Worm (Caenorhabditis elegans) whole organism, L2 larva: ENCODE measurements around the gene H14A12.3.
"Not testable (repeated sequence)": the region's sequence is repeated elsewhere in the genome, so short reads cannot be mapped to it uniquely, and the experiment has no call there.

ENCODE experiments used
- C34F6.9 ChIP-seq: fragments of 150-350 bp; optimal IDR thresholded peaks from 2 replicates; lab custom pipeline; 2014; ENCODE audit warnings: missing biosample characterization, missing genetic modification characterization
- F13H6.1 ChIP-seq: sonication (generic microtip); optimal IDR thresholded peaks from 2 replicates; lab custom pipeline; 2016; ENCODE audit warnings: missing genetic modification characterization, missing compliant biosample characterization
- R02D3.7 ChIP-seq: fragments of 150-350 bp; optimal IDR thresholded peaks from 2 replicates; lab custom pipeline; 2014; ENCODE audit warnings: missing biosample characterization, missing genetic modification characterization
- Y55F3AM.14 ChIP-seq: fragments of 200-800 bp; sonication (Bioruptor generic); optimal IDR thresholded peaks from 2 replicates; lab custom pipeline; 2018; ENCODE audit warnings: mild to moderate bottlenecking, missing genetic modification characterization, missing compliant biosample characterization
- ZK546.5 ChIP-seq: sonication (generic microtip); optimal IDR thresholded peaks from 2 replicates; lab custom pipeline; 2017; ENCODE audit warnings: missing biosample characterization, missing genetic modification characterization
- alr-1 ChIP-seq: fragments of 150-350 bp; optimal IDR thresholded peaks from 2 replicates; lab custom pipeline; 2014; ENCODE audit warnings: missing biosample characterization, missing genetic modification characterization
- aly-2 ChIP-seq: fragments of 150-350 bp; optimal IDR thresholded peaks from 2 replicates; lab custom pipeline; 2014; ENCODE audit warnings: missing biosample characterization, missing genetic modification characterization
- ama-1 ChIP-seq: fragments of 150-350 bp; optimal IDR thresholded peaks from 2 replicates; lab custom pipeline; 2018; ENCODE audit warnings: inconsistent platforms
- blmp-1 ChIP-seq: sonication (generic microtip); optimal IDR thresholded peaks from 2 replicates; lab custom pipeline; 2017; ENCODE audit warnings: missing genetic modification characterization, mild to moderate bottlenecking, missing compliant biosample characterization, antibody characterized with exemption, moderate library complexity; ENCODE audit not compliant: insufficient read depth
- ceh-16 ChIP-seq: fragments of 150-350 bp; optimal IDR thresholded peaks from 2 replicates; lab custom pipeline; 2014; ENCODE audit warnings: missing biosample characterization, missing genetic modification characterization
- ceh-82 ChIP-seq: fragments of 150-350 bp; optimal IDR thresholded peaks from 2 replicates; lab custom pipeline; 2014; ENCODE audit warnings: missing biosample characterization, missing genetic modification characterization
- crh-2 ChIP-seq: sonication (generic microtip); optimal IDR thresholded peaks from 2 replicates; lab custom pipeline; 2017; ENCODE audit warnings: missing biosample characterization, missing genetic modification characterization
- dmd-4 ChIP-seq: sonication (generic microtip); optimal IDR thresholded peaks from 2 replicates; lab custom pipeline; 2017; ENCODE audit warnings: missing biosample characterization, missing genetic modification characterization
- egl-27 ChIP-seq: sonication (generic microtip); optimal IDR thresholded peaks from 3 replicates; lab custom pipeline; 2017; ENCODE audit warnings: missing biosample characterization, missing genetic modification reagents, missing genetic modification characterization
- elt-1 ChIP-seq: fragments of 150-350 bp; optimal IDR thresholded peaks from 2 replicates; lab custom pipeline; 2014; ENCODE audit warnings: missing biosample characterization, missing genetic modification characterization
- elt-3 ChIP-seq: sonication (generic microtip); optimal IDR thresholded peaks from 2 replicates; lab custom pipeline; 2017; ENCODE audit warnings: missing biosample characterization, missing genetic modification characterization
- fos-1 ChIP-seq: fragments of 150-350 bp; optimal IDR thresholded peaks from 2 replicates; lab custom pipeline; 2014; ENCODE audit warnings: missing biosample characterization, missing genetic modification characterization
- gmeb-1 ChIP-seq: fragments of 150-350 bp; optimal IDR thresholded peaks from 2 replicates; lab custom pipeline; 2014; ENCODE audit warnings: missing biosample characterization, missing genetic modification characterization
- lin-11 ChIP-seq: fragments of 150-350 bp; sonication (generic microtip); optimal IDR thresholded peaks from 2 replicates; lab custom pipeline; 2014; ENCODE audit warnings: missing biosample characterization, missing genetic modification characterization, inconsistent platforms, mixed read lengths
- lin-13 ChIP-seq: fragments of 150-350 bp; optimal IDR thresholded peaks from 2 replicates; lab custom pipeline; 2014; ENCODE audit warnings: missing biosample characterization, missing genetic modification reagents, missing genetic modification characterization
- lin-39 ChIP-seq: fragments of 150-350 bp; optimal IDR thresholded peaks from 2 replicates; lab custom pipeline; 2014; ENCODE audit warnings: missing biosample characterization, missing genetic modification reagents, missing genetic modification characterization
- lsy-2 ChIP-seq, 2 experiments: fragments of 150-350 bp in 1 of 2; sonication (generic microtip) in 1 of 2; optimal IDR thresholded peaks; 2 replicates each; lab custom pipeline; 2014 to 2017; ENCODE audit warnings: missing biosample characterization in 2 of 2, missing genetic modification characterization in 2 of 2
- mab-5 ChIP-seq: fragments of 150-350 bp; optimal IDR thresholded peaks from 2 replicates; lab custom pipeline; 2014; ENCODE audit warnings: missing biosample characterization, missing genetic modification characterization
- mbf-1 ChIP-seq: sonication (generic microtip); optimal IDR thresholded peaks from 2 replicates; lab custom pipeline; 2017; ENCODE audit warnings: missing biosample characterization, missing genetic modification characterization
- mdl-1 ChIP-seq, 2 experiments: fragments of 150-350 bp in 1 of 2; sonication (generic microtip) in 1 of 2; optimal IDR thresholded peaks; 2 replicates each; lab custom pipeline; 2017; ENCODE audit warnings: missing biosample characterization in 2 of 2, missing genetic modification characterization in 2 of 2
- nhr-10 ChIP-seq: sonication (generic microtip); optimal IDR thresholded peaks from 2 replicates; lab custom pipeline; 2017; ENCODE audit warnings: missing biosample characterization, missing genetic modification characterization
- nhr-11 ChIP-seq: fragments of 150-350 bp; optimal IDR thresholded peaks from 2 replicates; lab custom pipeline; 2014; ENCODE audit warnings: missing biosample characterization, missing genetic modification characterization
- nhr-12 ChIP-seq: fragments of 150-350 bp; optimal IDR thresholded peaks from 2 replicates; lab custom pipeline; 2014; ENCODE audit warnings: missing biosample characterization, missing genetic modification characterization
- nhr-129 ChIP-seq: fragments of 150-350 bp; optimal IDR thresholded peaks from 2 replicates; lab custom pipeline; 2014; ENCODE audit warnings: missing biosample characterization, missing genetic modification characterization
- nhr-21 ChIP-seq: fragments of 150-350 bp; optimal IDR thresholded peaks from 2 replicates; lab custom pipeline; 2014; ENCODE audit warnings: missing biosample characterization, missing genetic modification characterization
- nhr-23 ChIP-seq: fragments of 150-350 bp; optimal IDR thresholded peaks from 2 replicates; lab custom pipeline; 2014; ENCODE audit warnings: missing biosample characterization, missing genetic modification reagents, missing genetic modification characterization
- nhr-237 ChIP-seq: fragments of 150-350 bp; optimal IDR thresholded peaks from 2 replicates; lab custom pipeline; 2014; ENCODE audit warnings: missing biosample characterization, missing genetic modification characterization
- nhr-25 ChIP-seq: fragments of 150-350 bp; sonication (generic microtip); optimal IDR thresholded peaks from 3 replicates; lab custom pipeline; 2014; ENCODE audit warnings: missing biosample characterization, missing genetic modification characterization
- nhr-6 ChIP-seq: fragments of 150-350 bp; optimal IDR thresholded peaks from 2 replicates; lab custom pipeline; 2014; ENCODE audit warnings: missing biosample characterization, missing genetic modification characterization
- nhr-77 ChIP-seq: fragments of 150-350 bp; optimal IDR thresholded peaks from 2 replicates; lab custom pipeline; 2014; ENCODE audit warnings: missing biosample characterization, missing genetic modification characterization
- peb-1 ChIP-seq: fragments of 150-350 bp; optimal IDR thresholded peaks from 2 replicates; lab custom pipeline; 2014; ENCODE audit warnings: missing biosample characterization, missing genetic modification characterization
- sem-4 ChIP-seq: fragments of 150-350 bp; optimal IDR thresholded peaks from 2 replicates; lab custom pipeline; 2014; ENCODE audit warnings: missing biosample characterization, missing genetic modification reagents, missing genetic modification characterization
- skn-1 ChIP-seq: sonication (generic microtip); optimal IDR thresholded peaks from 2 replicates; lab custom pipeline; 2017; ENCODE audit warnings: missing biosample characterization, missing genetic modification characterization
- sma-3 ChIP-seq: sonication (generic microtip); optimal IDR thresholded peaks from 2 replicates; lab custom pipeline; 2016; ENCODE audit warnings: missing genetic modification reagents, missing genetic modification characterization, missing compliant biosample characterization
- sma-9 ChIP-seq, 2 experiments: fragments of 150-350 bp in 1 of 2; sonication (generic microtip) in 1 of 2; optimal IDR thresholded peaks; 2 replicates each; lab custom pipeline; 2014 to 2016; ENCODE audit warnings: missing genetic modification characterization in 2 of 2, mild to moderate bottlenecking in 1 of 2, missing biosample characterization in 1 of 2, missing compliant biosample characterization in 1 of 2, missing genetic modification reagents in 1 of 2, moderate library complexity in 1 of 2
- unc-39 ChIP-seq: fragments of 150-350 bp; optimal IDR thresholded peaks from 2 replicates; lab custom pipeline; 2014; ENCODE audit warnings: missing biosample characterization, missing genetic modification characterization
- unc-55 ChIP-seq: fragments of 150-350 bp; sonication (generic microtip); optimal IDR thresholded peaks from 3 replicates; lab custom pipeline; 2014; ENCODE audit warnings: missing biosample characterization, missing genetic modification reagents, missing genetic modification characterization
- unc-62 ChIP-seq: fragments of 150-350 bp; optimal IDR thresholded peaks from 2 replicates; lab custom pipeline; 2014; ENCODE audit warnings: missing biosample characterization, missing genetic modification reagents, missing genetic modification characterization
- zag-1 ChIP-seq: fragments of 150-350 bp; optimal IDR thresholded peaks from 2 replicates; lab custom pipeline; 2014; ENCODE audit warnings: missing biosample characterization, missing genetic modification characterization
- ztf-1 ChIP-seq: fragments of 200-800 bp; sonication (Bioruptor generic); conservative IDR thresholded peaks from 2 replicates; pipeline ENCODE4 v1.3.6; 2022; ENCODE audit warnings: missing genetic modification characterization, missing compliant biosample characterization
- ztf-4 ChIP-seq: fragments of 150-350 bp; optimal IDR thresholded peaks from 2 replicates; lab custom pipeline; 2014; ENCODE audit warnings: missing biosample characterization, missing genetic modification characterization

H14A12.3 gene

ce11 chrIII:7468980-7469379 is 5.4 kb downstream of the H14A12.3 start, which contains the start of gene H14A12.5:
Gene H14A12.5, minus strand, starts transcription at chrIII:7469080.
- not testable (repeated sequence) for TF ChIP-seq sem-4 (tag; lab: Kevin White, UChicago); C34F6.9; lsy-2 (tag; optimal IDR thresholded peaks at IDR 0.05; lab: Kevin White, UChicago)

ce11 chrIII:7478932-7479331 is 15.3 kb downstream of the H14A12.3 start:
- TF ChIP-seq gmeb-1 (peak; percentile 32), fos-1 (tag; lab: Kevin White, UChicago) (peak; percentile 98), nhr-77 (tag; lab: Kevin White, UChicago) (no peak)

- no peak for TF ChIP-seq lin-13 (GFP tag; lab: Kevin White, UChicago)
- TF ChIP-seq nhr-25 (tag; lab: Kevin White, UChicago): no peak
- TF ChIP-seq aly-2 (tag; lab: Kevin White, UChicago): no peak
- TF ChIP-seq mab-5: no peak
- no peak for TF ChIP-seq sma-9 (GFP tag; optimal IDR thresholded peaks at IDR 0.05; lab: Kevin White, UChicago)
- no peak for TF ChIP-seq sma-9 (tag; optimal IDR thresholded peaks at IDR 0.05; lab: Kevin White, UChicago)
- no peak for TF ChIP-seq ZK546.5 (tag; lab: Kevin White, UChicago)
- TF ChIP-seq ama-1 (lab: Kevin White, UChicago): no peak
Measured at ce11 chrIII:7484765-7485164, 21.2 kb downstream of the H14A12.3 start.

- no peak for TF ChIP-seq unc-39 (tag; lab: Kevin White, UChicago)
- TF ChIP-seq alr-1: no peak
- no peak for TF ChIP-seq ZK546.5 (tag; lab: Kevin White, UChicago)
- TF ChIP-seq nhr-11 (tag; lab: Kevin White, UChicago): no peak
- no peak for TF ChIP-seq aly-2 (tag; lab: Kevin White, UChicago)
- no peak for TF ChIP-seq gmeb-1
- TF ChIP-seq nhr-25 (tag; lab: Kevin White, UChicago): peak; percentile 83
- no peak for TF ChIP-seq mab-5
- no peak for TF ChIP-seq elt-3 (tag; lab: Kevin White, UChicago)
- TF ChIP-seq nhr-10 (tag; lab: Kevin White, UChicago): no peak
- TF ChIP-seq nhr-6 (tag; lab: Kevin White, UChicago): peak; percentile 60
- no peak for TF ChIP-seq nhr-77 (tag; lab: Kevin White, UChicago)
- TF ChIP-seq sma-3 (GFP tag; lab: Kevin White, UChicago): peak; percentile 89
- no peak for TF ChIP-seq R02D3.7 (tag; lab: Kevin White, UChicago)
- TF ChIP-seq ama-1 (lab: Kevin White, UChicago): no peak
- TF ChIP-seq C34F6.9: no peak
- TF ChIP-seq nhr-12: no peak
- TF ChIP-seq ztf-4 (tag; lab: Kevin White, UChicago): no peak
- TF ChIP-seq egl-27 (tag; lab: Kevin White, UChicago): peak; percentile 9
- TF ChIP-seq lin-11 (tag; lab: Kevin White, UChicago): no peak
- no peak for TF ChIP-seq mbf-1 (tag; lab: Kevin White, UChicago)
- TF ChIP-seq ztf-1: no peak
- no peak for TF ChIP-seq zag-1 (tag; lab: Kevin White, UChicago)
- TF ChIP-seq mdl-1 (tag; optimal IDR thresholded peaks at IDR 0.05; lab: Kevin White, UChicago): no peak
- TF ChIP-seq fos-1 (tag; lab: Kevin White, UChicago): peak; percentile 39
- TF ChIP-seq nhr-129 (tag; lab: Kevin White, UChicago): peak; percentile 17
- TF ChIP-seq sma-9 (GFP tag; optimal IDR thresholded peaks at IDR 0.05; lab: Kevin White, UChicago): peak; percentile 44
- no peak for TF ChIP-seq sma-9 (tag; optimal IDR thresholded peaks at IDR 0.05; lab: Kevin White, UChicago)
- no peak for TF ChIP-seq nhr-23
- TF ChIP-seq blmp-1 (tag; lab: Kevin White, UChicago): peak; percentile 86
- peak; percentile 57 for TF ChIP-seq crh-2 (tag; lab: Kevin White, UChicago)
- TF ChIP-seq nhr-21 (tag; lab: Kevin White, UChicago): peak; percentile 47
- TF ChIP-seq elt-1 (tag; lab: Kevin White, UChicago): no peak
- TF ChIP-seq Y55F3AM.14: no peak
- no peak for TF ChIP-seq ceh-16 (tag; lab: Kevin White, UChicago)
- no peak for TF ChIP-seq unc-62 (GFP tag; lab: Kevin White, UChicago)
- TF ChIP-seq dmd-4 (tag; lab: Kevin White, UChicago): no peak
- TF ChIP-seq ceh-82 (tag; lab: Kevin White, UChicago): no peak
- TF ChIP-seq lsy-2 (tag; optimal IDR thresholded peaks at IDR 0.05; lab: Kevin White, UChicago): no peak
- TF ChIP-seq sem-4 (tag; lab: Kevin White, UChicago): no peak
- no peak for TF ChIP-seq peb-1 (tag; lab: Kevin White, UChicago)
- TF ChIP-seq skn-1 (tag; lab: Kevin White, UChicago): no peak
- no peak for TF ChIP-seq unc-55 (GFP tag; lab: Kevin White, UChicago)
- no peak for TF ChIP-seq F13H6.1
- no peak for TF ChIP-seq lin-39 (tag; lab: Kevin White, UChicago)
- no peak for TF ChIP-seq nhr-237 (tag; lab: Kevin White, UChicago)
- TF ChIP-seq lin-13 (GFP tag; lab: Kevin White, UChicago): no peak
Measured at ce11 chrIII:7488303-7488702, 24.7 kb downstream of the H14A12.3 start.
